Fruit fly (Drosophila melanogaster) whole organism, embryonic: ENCODE results near the gene Orct2.
A peak's percentile ranks its signal among the peaks of the same experiment; 100 is the strongest.

Experiments
- Adf1 ChIP-seq: fragments of 200-800 bp; sonication (Bioruptor generic); IDR thresholded peaks from 2 replicates; pipeline ENCODE4 v1.3.6; 2022; ENCODE audit warnings: missing biosample characterization, missing genetic modification characterization
- B-H2 ChIP-seq: fragments of 200-800 bp; sonication (Bioruptor generic); optimal IDR thresholded peaks from 2 replicates; lab custom pipeline; 2018; ENCODE audit warnings: missing biosample characterization, mild to moderate bottlenecking, missing genetic modification characterization
- Blimp-1 ChIP-seq: fragments of 200-800 bp; sonication (Bioruptor generic); optimal IDR thresholded peaks from 3 replicates; lab custom pipeline; 2018; ENCODE audit warnings: missing biosample characterization, missing genetic modification characterization, mild to moderate bottlenecking, moderate library complexity, missing genetic modification reagents
- CG10274 ChIP-seq: fragments of 200-800 bp; sonication (Bioruptor generic); optimal IDR thresholded peaks from 3 replicates; lab custom pipeline; 2017; ENCODE audit warnings: missing biosample characterization, mild to moderate bottlenecking, missing genetic modification characterization
- CG10462 ChIP-seq: fragments of 200-800 bp; sonication (Bioruptor generic); optimal IDR thresholded peaks from 2 replicates; lab custom pipeline; 2016; ENCODE audit warnings: missing biosample characterization, missing genetic modification characterization
- CG10979 ChIP-seq: fragments of 200-800 bp; sonication (Bioruptor generic); optimal IDR thresholded peaks from 2 replicates; lab custom pipeline; 2018; ENCODE audit warnings: missing biosample characterization, mild to moderate bottlenecking, missing genetic modification characterization, moderate library complexity
- CG11504 ChIP-seq: fragments of 200-800 bp; sonication (Bioruptor generic); optimal IDR thresholded peaks from 3 replicates; lab custom pipeline; 2019; ENCODE audit warnings: missing biosample characterization, mild to moderate bottlenecking, missing genetic modification characterization, moderate library complexity
- CG11696 ChIP-seq: fragments of 200-800 bp; sonication (Bioruptor generic); IDR thresholded peaks from 2 replicates; pipeline ENCODE4 v1.3.6; 2022; ENCODE audit warnings: missing biosample characterization, missing genetic modification characterization
- CG11723 ChIP-seq: fragments of 200-800 bp; sonication (Bioruptor generic); optimal IDR thresholded peaks from 2 replicates; lab custom pipeline; 2017; ENCODE audit warnings: missing biosample characterization, mild to moderate bottlenecking, missing genetic modification characterization
- CG13296 ChIP-seq: fragments of 200-800 bp; sonication (Bioruptor generic); optimal IDR thresholded peaks from 3 replicates; lab custom pipeline; 2018; ENCODE audit warnings: missing biosample characterization, mild to moderate bottlenecking, missing genetic modification characterization
- CG14667 ChIP-seq: fragments of 200-800 bp; sonication (Bioruptor generic); IDR thresholded peaks from 2 replicates; pipeline ENCODE4 v1.3.6; 2022; ENCODE audit warnings: missing biosample characterization, missing genetic modification characterization
- CG15269 ChIP-seq: fragments of 200-800 bp; sonication (Bioruptor generic); optimal IDR thresholded peaks from 2 replicates; lab custom pipeline; 2018; ENCODE audit warnings: missing biosample characterization, mild to moderate bottlenecking, missing genetic modification characterization, moderate library complexity
- CG1647 ChIP-seq: fragments of 200-800 bp; sonication (Bioruptor generic); optimal IDR thresholded peaks from 3 replicates; lab custom pipeline; 2016; ENCODE audit warnings: missing biosample characterization, missing genetic modification characterization
- CG17612 ChIP-seq: fragments of 200-800 bp; sonication (Bioruptor generic); IDR thresholded peaks from 2 replicates; pipeline ENCODE4 v1.3.6; 2022; ENCODE audit warnings: missing biosample characterization, missing genetic modification characterization
- CG17829 ChIP-seq: fragments of 200-800 bp; optimal IDR thresholded peaks from 2 replicates; lab custom pipeline; 2019; ENCODE audit warnings: missing biosample characterization, mild to moderate bottlenecking, missing genetic modification characterization, moderate library complexity
- CG2120 ChIP-seq: fragments of 200-800 bp; sonication (Bioruptor generic); optimal IDR thresholded peaks from 3 replicates; lab custom pipeline; 2016; ENCODE audit warnings: missing biosample characterization, missing genetic modification characterization
- CG30431 ChIP-seq: fragments of 200-800 bp; sonication (Bioruptor generic); optimal IDR thresholded peaks from 2 replicates; lab custom pipeline; 2017; ENCODE audit warnings: missing biosample characterization, missing genetic modification characterization
- CG34376 ChIP-seq: fragments of 200-800 bp; sonication (Bioruptor generic); optimal IDR thresholded peaks from 2 replicates; lab custom pipeline; 2018; ENCODE audit warnings: missing biosample characterization, mild to moderate bottlenecking, missing genetic modification characterization
- CG6813 ChIP-seq: fragments of 200-800 bp; sonication (Bioruptor generic); optimal IDR thresholded peaks from 2 replicates; lab custom pipeline; 2017; ENCODE audit warnings: missing biosample characterization, missing genetic modification characterization, mild to moderate bottlenecking, moderate library complexity, missing genetic modification reagents
- CG8478 ChIP-seq: fragments of >200 bp; optimal IDR thresholded peaks from 2 replicates; lab custom pipeline; 2018
- CG9215 ChIP-seq: fragments of 200-800 bp; sonication (Bioruptor generic); IDR thresholded peaks from 2 replicates; pipeline ENCODE4 v1.3.6; 2022; ENCODE audit warnings: missing biosample characterization, missing genetic modification characterization
- D ChIP-seq, 2 experiments: fragments of 200-800 bp in 1 of 2; fragments of >200 bp in 1 of 2; sonication (Bioruptor generic) in 1 of 2; optimal IDR thresholded peaks; 2 replicates in 1 of 2; 3 replicates in 1 of 2; lab custom pipeline; 2017; ENCODE audit warnings: mild to moderate bottlenecking in 1 of 2, missing biosample characterization in 1 of 2, missing genetic modification characterization in 1 of 2, missing genetic modification reagents in 1 of 2
- D19A ChIP-seq: fragments of 200-800 bp; optimal IDR thresholded peaks from 3 replicates; lab custom pipeline; 2019; ENCODE audit warnings: missing biosample characterization, mild to moderate bottlenecking, missing genetic modification characterization, moderate library complexity
- Dbx ChIP-seq: fragments of 200-800 bp; sonication (Bioruptor generic); IDR thresholded peaks from 3 replicates; pipeline ENCODE4 v1.3.6; 2022; ENCODE audit warnings: missing biosample characterization, missing genetic modification characterization
- Dfd ChIP-seq, 2 experiments: fragments of >200 bp; optimal IDR thresholded peaks; 2 replicates each; lab custom pipeline; 2017; ENCODE audit warnings: missing biosample characterization in 2 of 2, missing genetic modification characterization in 2 of 2
- Drgx ChIP-seq: fragments of 200-800 bp; sonication (Bioruptor generic); IDR thresholded peaks from 2 replicates; pipeline ENCODE4 v1.3.6; 2022; ENCODE audit warnings: missing biosample characterization, missing genetic modification characterization
- Hmx ChIP-seq: fragments of 200-800 bp; sonication (Bioruptor generic); optimal IDR thresholded peaks from 2 replicates; lab custom pipeline; 2016; ENCODE audit warnings: missing biosample characterization, missing genetic modification characterization
- Hr3 ChIP-seq: fragments of 200-800 bp; sonication (Bioruptor generic); optimal IDR thresholded peaks from 3 replicates; lab custom pipeline; 2016; ENCODE audit warnings: missing biosample characterization, missing genetic modification characterization
- Hsf ChIP-seq: fragments of 200-800 bp; sonication (Bioruptor generic); optimal IDR thresholded peaks from 3 replicates; lab custom pipeline; 2016; ENCODE audit warnings: missing biosample characterization, missing genetic modification characterization
- MESR4 ChIP-seq: fragments of 200-800 bp; sonication (Bioruptor generic); optimal IDR thresholded peaks from 2 replicates; lab custom pipeline; 2018; ENCODE audit warnings: missing biosample characterization, mild to moderate bottlenecking, missing genetic modification characterization, moderate library complexity
- Max ChIP-seq: fragments of 200-800 bp; sonication (Bioruptor generic); optimal IDR thresholded peaks from 2 replicates; lab custom pipeline; 2016; ENCODE audit warnings: missing biosample characterization, mild to moderate bottlenecking, missing genetic modification characterization
- Six4 ChIP-seq: fragments of 200-800 bp; sonication (Bioruptor generic); optimal IDR thresholded peaks from 2 replicates; lab custom pipeline; 2016; ENCODE audit warnings: missing biosample characterization, missing genetic modification characterization
- Ssrp ChIP-seq: fragments of 200-800 bp; sonication (Bioruptor generic); optimal IDR thresholded peaks from 2 replicates; lab custom pipeline; 2018; ENCODE audit warnings: missing biosample characterization, mild to moderate bottlenecking, missing genetic modification characterization, moderate library complexity
- Vsx1 ChIP-seq: fragments of 200-800 bp; sonication (Bioruptor generic); optimal IDR thresholded peaks from 2 replicates; lab custom pipeline; 2017; ENCODE audit warnings: missing biosample characterization, mild to moderate bottlenecking, missing genetic modification characterization, missing genetic modification reagents
- ac ChIP-seq: fragments of 200-800 bp; sonication (Bioruptor generic); optimal IDR thresholded peaks from 3 replicates; lab custom pipeline; 2017; ENCODE audit warnings: missing biosample characterization, mild to moderate bottlenecking, missing genetic modification characterization
- bab2 ChIP-seq: fragments of 200-800 bp; sonication (Bioruptor generic); optimal IDR thresholded peaks from 2 replicates; lab custom pipeline; 2016; ENCODE audit warnings: missing biosample characterization, missing genetic modification characterization
- chm ChIP-seq: fragments of 200-800 bp; sonication (Bioruptor generic); IDR thresholded peaks from 2 replicates; pipeline ENCODE4 v1.3.6; 2022; ENCODE audit warnings: missing biosample characterization, missing genetic modification characterization
- crol ChIP-seq: fragments of 200-800 bp; sonication (Bioruptor generic); IDR thresholded peaks from 2 replicates; pipeline ENCODE4 v1.3.6; 2022; ENCODE audit warnings: missing biosample characterization, missing genetic modification characterization
- dm ChIP-seq: fragments of 200-800 bp; sonication (Bioruptor generic); optimal IDR thresholded peaks from 3 replicates; lab custom pipeline; 2016; ENCODE audit warnings: missing biosample characterization, missing genetic modification characterization
- gcm2 ChIP-seq: fragments of 200-800 bp; sonication (Bioruptor generic); optimal IDR thresholded peaks from 2 replicates; lab custom pipeline; 2016; ENCODE audit warnings: missing biosample characterization, missing genetic modification characterization
- hth ChIP-seq: fragments of >200 bp; optimal IDR thresholded peaks from 2 replicates; lab custom pipeline; 2017; ENCODE audit warnings: inconsistent platforms
- kah ChIP-seq: fragments of 200-800 bp; sonication (Bioruptor generic); optimal IDR thresholded peaks from 2 replicates; lab custom pipeline; 2018; ENCODE audit warnings: missing biosample characterization, mild to moderate bottlenecking, missing genetic modification characterization
- lov ChIP-seq, 2 experiments: fragments of 200-800 bp in 1 of 2; fragments of >200 bp in 1 of 2; sonication (Bioruptor generic) in 1 of 2; IDR thresholded peaks in 1 of 2; optimal IDR thresholded peaks in 1 of 2; 2 replicates in 1 of 2; 3 replicates in 1 of 2; pipeline versions ENCODE4 v1.3.6 to Lab custom; 2017 to 2022; ENCODE audit warnings: missing biosample characterization in 1 of 2, missing genetic modification characterization in 1 of 2
- mld ChIP-seq: fragments of 200-800 bp; sonication (Bioruptor generic); IDR thresholded peaks from 3 replicates; pipeline ENCODE4 v1.3.6; 2022; ENCODE audit warnings: missing biosample characterization, missing genetic modification characterization; ENCODE audit not compliant: partially characterized antibody
- onecut ChIP-seq: fragments of 200-800 bp; sonication (Bioruptor generic); IDR thresholded peaks from 2 replicates; pipeline ENCODE4 v1.3.6; 2022; ENCODE audit warnings: missing biosample characterization, missing genetic modification characterization
- org-1 ChIP-seq: fragments of 200-800 bp; sonication (Bioruptor generic); optimal IDR thresholded peaks from 2 replicates; lab custom pipeline; 2017; ENCODE audit warnings: missing biosample characterization, missing genetic modification characterization
- pb ChIP-seq: fragments of 200-800 bp; sonication (Bioruptor generic); optimal IDR thresholded peaks from 3 replicates; lab custom pipeline; 2016; ENCODE audit warnings: missing biosample characterization, missing genetic modification characterization
- pita ChIP-seq: fragments of 200-800 bp; sonication (Bioruptor generic); optimal IDR thresholded peaks from 2 replicates; lab custom pipeline; 2017; ENCODE audit warnings: missing biosample characterization, mild to moderate bottlenecking, missing genetic modification characterization
- prd ChIP-seq, 3 experiments: fragments of >200 bp in 2 of 3; fragments of 200-800 bp in 1 of 3; sonication (Bioruptor generic) in 1 of 3; optimal IDR thresholded peaks in 2 of 3; IDR thresholded peaks in 1 of 3; 2 replicates in 2 of 3; 3 replicates in 1 of 3; pipeline versions ENCODE4 v1.3.6 to Lab custom; 2017 to 2022; ENCODE audit warnings: missing biosample characterization in 1 of 3, missing genetic modification characterization in 1 of 3
- sima ChIP-seq: fragments of 200-800 bp; sonication (Bioruptor generic); optimal IDR thresholded peaks from 2 replicates; lab custom pipeline; 2016; ENCODE audit warnings: missing biosample characterization, missing genetic modification characterization
- zfh1 ChIP-seq: fragments of 200-800 bp; sonication (Bioruptor generic); IDR thresholded peaks from 3 replicates; pipeline ENCODE4 v1.3.6; 2022; ENCODE audit warnings: missing biosample characterization, missing genetic modification characterization

Orct2 gene

dm6 chr3R:24270034-24270433 lies 2.8 kb upstream of the Orct2 start (continued):
- 0 out of 2 replicates have a peak, but pooled peaks have one; percentile 10 for TF ChIP-seq CG11696
- no peak for TF ChIP-seq Max
- no peak for TF ChIP-seq Hsf
- TF ChIP-seq bab2 (GFP tag; lab: Kevin White, UChicago) = no peak
- no peak for TF ChIP-seq CG30431 (GFP tag; lab: Kevin White, UChicago)
- no peak for TF ChIP-seq Ssrp
- no peak for TF ChIP-seq CG9215 (GFP tag; lab: Robert Waterston, UW)
- TF ChIP-seq sima = no peak
- no peak for TF ChIP-seq CG34376 (GFP tag; lab: Kevin White, UChicago)
- TF ChIP-seq CG10979 = no peak
- no peak for TF ChIP-seq kah (GFP tag; lab: Kevin White, UChicago)
- TF ChIP-seq Hr3 = no peak
- TF ChIP-seq CG2120 (GFP tag; lab: Kevin White, UChicago) = no peak
- peak; percentile 47 for TF ChIP-seq ac (GFP tag; lab: Kevin White, UChicago)
- peak; percentile 2 for TF ChIP-seq CG8478 (lab: Kevin White, UChicago)
- TF ChIP-seq CG11504 (tag; lab: Kevin White, UChicago) = no peak
- no peak for TF ChIP-seq dm (GFP tag; lab: Kevin White, UChicago)
- no peak for TF ChIP-seq Dbx (GFP tag; lab: Robert Waterston, UW)
- TF ChIP-seq pita = no peak
- peak; percentile 12 for TF ChIP-seq org-1 (GFP tag; lab: Kevin White, UChicago)
- no peak for TF ChIP-seq Hmx (GFP tag; lab: Kevin White, UChicago)
- TF ChIP-seq Vsx1 (GFP tag; lab: Kevin White, UChicago) = no peak
- no peak for TF ChIP-seq B-H2 (GFP tag; lab: Kevin White, UChicago)
- no peak for TF ChIP-seq CG11723
- no peak for TF ChIP-seq CG10462 (GFP tag; lab: Kevin White, UChicago)
- peak; percentile 39 for TF ChIP-seq D19A (tag; lab: Kevin White, UChicago)
- peak; percentile 9 for TF ChIP-seq hth (lab: Kevin White, UChicago)
- TF ChIP-seq chm (GFP tag; lab: Robert Waterston, UW) = 0 out of 2 replicates have a peak, but pooled peaks have one; percentile 40
- no peak for TF ChIP-seq gcm2 (GFP tag; lab: Kevin White, UChicago)
- peak; percentile 78 for TF ChIP-seq crol (GFP tag; lab: Robert Waterston, UW)
- TF ChIP-seq CG10274 (GFP tag; lab: Kevin White, UChicago) = no peak
- no peak for TF ChIP-seq pb (GFP tag; lab: Kevin White, UChicago)
- no peak for TF ChIP-seq onecut (GFP tag; lab: Robert Waterston, UW)
- TF ChIP-seq zfh1 (GFP tag; lab: Robert Waterston, UW) = 0 out of 3 replicates have a peak, but pooled peaks have one; percentile 52
- no peak for TF ChIP-seq CG15269
- TF ChIP-seq Drgx (GFP tag; lab: Robert Waterston, UW) = no peak
- TF ChIP-seq CG17612 (GFP tag; lab: Robert Waterston, UW) = no peak
- no peak for TF ChIP-seq MESR4 (GFP tag; lab: Kevin White, UChicago)
- no peak for TF ChIP-seq mld (GFP tag; lab: Robert Waterston, UW)
- TF ChIP-seq Blimp-1 (GFP tag; lab: Kevin White, UChicago) = no peak
- no peak for TF ChIP-seq Adf1 (GFP tag; lab: Robert Waterston, UW)
- TF ChIP-seq lov (optimal IDR thresholded peaks at IDR 0.05; lab: Kevin White, UChicago) = no peak
- no peak for TF ChIP-seq lov (GFP tag; IDR thresholded peaks at IDR 0.05; lab: Robert Waterston, UW)
- TF ChIP-seq CG14667 (GFP tag; lab: Robert Waterston, UW) = no peak
- no peak for TF ChIP-seq Six4
- TF ChIP-seq Dfd (GFP tag; optimal IDR thresholded peaks at IDR 0.05; lab: Kevin White, UChicago) = no peak
- TF ChIP-seq CG17829 = no peak
- TF ChIP-seq CG13296 (GFP tag; lab: Kevin White, UChicago) = no peak
- peak; percentile 23 for TF ChIP-seq CG6813 (GFP tag; lab: Kevin White, UChicago)
- TF ChIP-seq D (optimal IDR thresholded peaks at IDR 0.05; lab: Kevin White, UChicago) = peak; percentile 4
- peak; percentile 19 for TF ChIP-seq D (GFP tag; optimal IDR thresholded peaks at IDR 0.05; lab: Kevin White, UChicago)
- no peak for TF ChIP-seq prd (optimal IDR thresholded peaks at IDR 0.05; lab: Kevin White, UChicago)
- TF ChIP-seq prd (GFP tag; IDR thresholded peaks at IDR 0.05; lab: Robert Waterston, UW) = no peak
- no peak for TF ChIP-seq CG1647 (GFP tag; lab: Kevin White, UChicago)
